Worm (Caenorhabditis elegans) whole organism, L3 larva: ENCODE measurements around the gene C26B2.7.

Source experiments
- R02D3.7 ChIP-seq: fragments of 150-350 bp; optimal IDR thresholded peaks from 2 replicates; lab custom pipeline; 2014; ENCODE audit warnings: missing biosample characterization, missing genetic modification characterization
- ama-1 ChIP-seq: fragments of 150-350 bp; optimal IDR thresholded peaks from 2 replicates; lab custom pipeline; 2018
- ceh-28 ChIP-seq: fragments of 150-350 bp; optimal IDR thresholded peaks from 2 replicates; lab custom pipeline; 2014; ENCODE audit warnings: missing biosample characterization, missing genetic modification reagents, missing genetic modification characterization
- ceh-82 ChIP-seq: fragments of 150-350 bp; optimal IDR thresholded peaks from 2 replicates; lab custom pipeline; 2014; ENCODE audit warnings: missing biosample characterization, missing genetic modification characterization
- ceh-9 ChIP-seq: sonication (generic microtip); optimal IDR thresholded peaks from 2 replicates; lab custom pipeline; 2018; ENCODE audit warnings: missing biosample characterization, missing genetic modification characterization
- daf-12 ChIP-seq: fragments of 150-350 bp; optimal IDR thresholded peaks from 2 replicates; lab custom pipeline; 2014; ENCODE audit warnings: missing biosample characterization, missing genetic modification reagents, missing genetic modification characterization
- egl-27 ChIP-seq: sonication (generic microtip); optimal IDR thresholded peaks from 4 replicates; lab custom pipeline; 2017; ENCODE audit warnings: missing biosample characterization, missing genetic modification reagents, missing genetic modification characterization
- egl-5 ChIP-seq: fragments of 150-350 bp; optimal IDR thresholded peaks from 2 replicates; lab custom pipeline; 2017; ENCODE audit warnings: missing biosample characterization, missing genetic modification reagents, missing genetic modification characterization, inconsistent platforms
- elt-2 ChIP-seq: sonication (generic microtip); optimal IDR thresholded peaks from 2 replicates; lab custom pipeline; 2016; ENCODE audit warnings: missing genetic modification reagents, mild to moderate bottlenecking, missing genetic modification characterization, missing compliant biosample characterization
- elt-3 ChIP-seq, 3 experiments: fragments of 150-350 bp in 1 of 3; sonication (generic microtip) in 2 of 3; optimal IDR thresholded peaks; 2 replicates in 2 of 3; 4 replicates in 1 of 3; lab custom pipeline; 2014 to 2017; ENCODE audit warnings: missing biosample characterization in 3 of 3, missing genetic modification characterization in 3 of 3
- eor-1 ChIP-seq, 2 experiments: fragments of 150-350 bp; optimal IDR thresholded peaks; 2 replicates each; lab custom pipeline; 2014 to 2018; ENCODE audit warnings: missing biosample characterization in 2 of 2, missing genetic modification characterization in 2 of 2
- fkh-10 ChIP-seq: sonication (generic microtip); optimal IDR thresholded peaks from 2 replicates; lab custom pipeline; 2017; ENCODE audit warnings: missing biosample characterization, missing genetic modification reagents, missing genetic modification characterization
- fkh-2 ChIP-seq: fragments of 150-350 bp; optimal IDR thresholded peaks from 2 replicates; lab custom pipeline; 2014; ENCODE audit warnings: missing biosample characterization, missing genetic modification reagents, missing genetic modification characterization
- fos-1 ChIP-seq: fragments of 150-350 bp; optimal IDR thresholded peaks from 2 replicates; lab custom pipeline; 2014; ENCODE audit warnings: missing biosample characterization, missing genetic modification characterization
- hmg-11 ChIP-seq: sonication (generic microtip); optimal IDR thresholded peaks from 2 replicates; lab custom pipeline; 2016; ENCODE audit warnings: missing genetic modification characterization, missing compliant biosample characterization
- jun-1 ChIP-seq: fragments of 150-350 bp; optimal IDR thresholded peaks from 2 replicates; lab custom pipeline; 2014; ENCODE audit warnings: missing biosample characterization, missing genetic modification reagents, missing genetic modification characterization
- lin-15B ChIP-seq: fragments of 150-350 bp; optimal IDR thresholded peaks from 2 replicates; lab custom pipeline; 2014; ENCODE audit warnings: missing biosample characterization, missing genetic modification characterization
- lin-39 ChIP-seq: fragments of 150-350 bp; optimal IDR thresholded peaks from 2 replicates; lab custom pipeline; 2018; ENCODE audit warnings: missing biosample characterization, missing genetic modification reagents, missing genetic modification characterization
- mdl-1 ChIP-seq: fragments of 150-350 bp; optimal IDR thresholded peaks from 2 replicates; lab custom pipeline; 2014; ENCODE audit warnings: missing biosample characterization, missing genetic modification characterization
- mml-1 ChIP-seq: fragments of 150-350 bp; sonication (generic microtip); optimal IDR thresholded peaks from 3 replicates; lab custom pipeline; 2014; ENCODE audit warnings: missing biosample characterization, missing genetic modification characterization
- nfya-1 ChIP-seq: sonication (generic microtip); optimal IDR thresholded peaks from 2 replicates; lab custom pipeline; 2017; ENCODE audit warnings: missing genetic modification characterization, mild to moderate bottlenecking, missing compliant biosample characterization, antibody characterized with exemption, moderate library complexity; ENCODE audit not compliant: insufficient read depth
- nhr-11 ChIP-seq: fragments of 150-350 bp; optimal IDR thresholded peaks from 2 replicates; lab custom pipeline; 2014; ENCODE audit warnings: missing biosample characterization, missing genetic modification characterization
- nhr-12 ChIP-seq: fragments of 150-350 bp; optimal IDR thresholded peaks from 2 replicates; lab custom pipeline; 2014; ENCODE audit warnings: missing biosample characterization, missing genetic modification characterization
- nhr-23 ChIP-seq: fragments of 150-350 bp; optimal IDR thresholded peaks from 2 replicates; lab custom pipeline; 2014; ENCODE audit warnings: missing biosample characterization, missing genetic modification reagents, missing genetic modification characterization
- nhr-237 ChIP-seq: fragments of 150-350 bp; optimal IDR thresholded peaks from 2 replicates; lab custom pipeline; 2014; ENCODE audit warnings: missing biosample characterization, missing genetic modification characterization
- nhr-25 ChIP-seq: sonication (generic microtip); optimal IDR thresholded peaks from 2 replicates; lab custom pipeline; 2017; ENCODE audit warnings: missing biosample characterization, missing genetic modification characterization
- nhr-28 ChIP-seq: fragments of 150-350 bp; optimal IDR thresholded peaks from 2 replicates; lab custom pipeline; 2014; ENCODE audit warnings: missing biosample characterization, missing genetic modification characterization
- nhr-43 ChIP-seq: sonication (generic microtip); optimal IDR thresholded peaks from 2 replicates; lab custom pipeline; 2016; ENCODE audit warnings: mild to moderate bottlenecking, missing genetic modification characterization, missing compliant biosample characterization; ENCODE audit not compliant: poor library complexity, severe bottlenecking
- nhr-67 ChIP-seq: fragments of 150-350 bp; optimal IDR thresholded peaks from 2 replicates; lab custom pipeline; 2014; ENCODE audit warnings: missing biosample characterization, missing genetic modification characterization
- nhr-77 ChIP-seq: fragments of 150-350 bp; optimal IDR thresholded peaks from 2 replicates; lab custom pipeline; 2014; ENCODE audit warnings: missing biosample characterization, missing genetic modification characterization
- pha-4 ChIP-seq: fragments of 150-350 bp; optimal IDR thresholded peaks from 2 replicates; lab custom pipeline; 2014; ENCODE audit warnings: missing biosample characterization, missing genetic modification reagents, missing genetic modification characterization
- skn-1 ChIP-seq: fragments of 150-350 bp; optimal IDR thresholded peaks from 2 replicates; lab custom pipeline; 2014; ENCODE audit warnings: missing biosample characterization, missing genetic modification characterization
- snpc-4 ChIP-seq: fragments of 150-350 bp; optimal IDR thresholded peaks from 2 replicates; lab custom pipeline; 2014; ENCODE audit warnings: missing biosample characterization, missing genetic modification characterization
- ztf-4 ChIP-seq: fragments of 150-350 bp; optimal IDR thresholded peaks from 2 replicates; lab custom pipeline; 2014; ENCODE audit warnings: missing biosample characterization, missing genetic modification characterization

Gene C26B2.7

DNA sequence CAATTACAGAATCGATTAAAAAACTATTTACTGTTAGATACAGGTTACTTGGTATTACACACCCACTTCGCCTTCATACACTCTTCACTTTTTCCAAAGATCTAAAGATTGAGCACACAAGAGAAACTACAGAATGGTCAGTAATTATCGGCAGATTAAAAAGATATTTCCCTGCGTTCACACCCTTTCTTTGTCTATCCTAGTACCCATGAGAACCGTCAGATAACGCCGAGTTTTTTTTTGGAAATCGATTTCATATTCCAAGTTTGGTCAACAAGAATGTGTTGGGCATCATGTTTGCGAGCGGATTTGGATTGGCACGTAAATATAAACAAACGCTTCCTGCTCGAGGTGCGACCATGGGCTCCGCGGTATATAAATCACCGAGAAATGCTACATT is 2.2 kb upstream of the C26B2.7 start, which contains the start of gene C26B2.8:
Gene C26B2.8 (plus strand): TSS at position 301 of the 400 bp plus-strand sequence.
- no peak for TF ChIP-seq lin-39 (tag; lab: Kevin White, UChicago)
- no peak for TF ChIP-seq ceh-9
- TF ChIP-seq nhr-23 (tag; lab: Kevin White, UChicago), result no peak
- TF ChIP-seq mml-1, result no peak
- no peak for TF ChIP-seq fos-1 (tag; lab: Kevin White, UChicago)
- TF ChIP-seq mdl-1, result no peak
- no peak for TF ChIP-seq eor-1 (tag; optimal IDR thresholded peaks at IDR 0.05; lab: Kevin White, UChicago)
- no peak for TF ChIP-seq jun-1 (tag; lab: Kevin White, UChicago)
- no peak for TF ChIP-seq egl-27
- no peak for TF ChIP-seq nhr-28 (tag; lab: Kevin White, UChicago)
- TF ChIP-seq nhr-43 (tag; lab: Kevin White, UChicago), result no peak
- TF ChIP-seq skn-1 (tag; lab: Kevin White, UChicago), result no peak
- TF ChIP-seq nhr-11, result no peak
- TF ChIP-seq ztf-4 (tag; lab: Kevin White, UChicago), result no peak
- no peak for TF ChIP-seq nhr-77 (tag; lab: Kevin White, UChicago)
- no peak for TF ChIP-seq elt-3 (tag; optimal IDR thresholded peaks at IDR 0.05; lab: Kevin White, UChicago)
- no peak for TF ChIP-seq nhr-25 (tag; lab: Kevin White, UChicago)
- TF ChIP-seq pha-4 (tag; lab: Kevin White, UChicago), result no peak

DNA sequence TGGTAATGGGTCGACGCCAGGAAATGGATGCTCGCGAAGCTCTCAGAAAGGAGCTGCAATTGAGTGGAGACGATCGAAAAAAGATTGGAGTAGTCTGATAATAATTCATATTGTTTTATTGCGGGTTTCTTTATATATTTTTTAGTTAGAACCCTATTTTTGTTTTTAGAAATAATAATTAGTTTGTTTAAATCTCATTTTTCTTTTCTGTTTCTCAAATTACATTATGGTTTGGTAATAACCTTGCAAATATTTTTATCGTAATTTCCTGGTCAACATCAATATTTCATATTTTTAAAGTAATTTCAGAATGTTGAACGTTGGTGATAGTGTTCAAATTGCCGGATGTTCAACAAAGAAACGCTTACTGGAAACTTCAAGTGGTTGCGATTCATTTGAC is 620 bp downstream of the C26B2.7 start, which contains the start of gene elpc-4:
Gene elpc-4 (plus strand): TSS at position 301 of the 400 bp plus-strand sequence.
- no peak for TF ChIP-seq ceh-82 (tag; lab: Kevin White, UChicago)
- no peak for TF ChIP-seq nhr-77 (tag; lab: Kevin White, UChicago)
- no peak for TF ChIP-seq daf-12 (tag; lab: Kevin White, UChicago)
- TF ChIP-seq ztf-4 (tag; lab: Kevin White, UChicago), result no peak
- no peak for TF ChIP-seq fos-1 (tag; lab: Kevin White, UChicago)
- TF ChIP-seq eor-1 (tag; optimal IDR thresholded peaks at IDR 0.05; lab: Kevin White, UChicago), result no peak
- no peak for TF ChIP-seq nhr-237 (tag; lab: Kevin White, UChicago)
- TF ChIP-seq elt-2 (tag; lab: Kevin White, UChicago), result no peak
- no peak for TF ChIP-seq elt-3 (tag; optimal IDR thresholded peaks at IDR 0.05; lab: Kevin White, UChicago)
- TF ChIP-seq egl-5 (tag; lab: Kevin White, UChicago), result no peak
- TF ChIP-seq snpc-4 (tag; lab: Kevin White, UChicago), result no peak
- TF ChIP-seq R02D3.7 (tag; lab: Kevin White, UChicago), result no peak
- TF ChIP-seq nhr-12 (tag; lab: Kevin White, UChicago), result no peak
- no peak for TF ChIP-seq fkh-2 (tag; lab: Kevin White, UChicago)

DNA sequence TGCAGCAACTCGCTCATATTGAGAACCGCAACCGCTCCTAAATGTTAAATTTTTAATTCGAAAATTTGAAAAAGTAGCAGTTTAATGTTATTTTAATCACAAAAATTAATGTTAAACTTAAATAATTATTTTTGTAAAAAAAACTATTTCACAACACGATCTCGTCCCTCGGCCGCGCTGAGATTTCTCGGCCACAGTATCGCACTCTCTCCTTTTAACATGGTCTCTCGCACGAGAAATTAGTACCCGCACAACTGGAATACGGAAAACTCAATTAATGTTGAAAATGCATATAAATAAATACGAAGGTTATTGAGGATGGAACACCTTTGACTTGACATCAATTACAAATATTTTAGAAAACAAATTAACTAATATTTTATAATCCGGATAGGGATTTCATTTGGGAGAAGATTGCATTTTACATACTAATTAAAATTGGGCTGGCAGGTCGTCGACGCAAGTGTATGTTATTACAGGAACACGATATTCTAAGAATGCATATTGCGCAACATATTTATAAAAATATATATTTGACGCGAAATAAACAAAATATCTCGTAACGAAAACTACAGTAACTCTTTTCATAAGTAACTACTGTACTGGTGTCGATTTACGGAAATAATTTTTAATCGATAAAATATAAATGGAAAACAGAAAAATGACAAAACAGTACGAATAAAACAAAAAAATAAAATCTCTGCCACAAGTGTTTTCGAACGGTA is 3.9 kb downstream of the C26B2.7 start, which contains the start of gene dnc-4:
Gene dnc-4 (minus strand): TSS at position 37 of the 725 bp plus-strand sequence.
- no peak for TF ChIP-seq snpc-4 (tag; lab: Kevin White, UChicago)
- TF ChIP-seq nhr-23 (tag; lab: Kevin White, UChicago), result peak; percentile 12
- TF ChIP-seq pha-4 (tag; lab: Kevin White, UChicago), result peak; percentile 29
- TF ChIP-seq ceh-28 (tag; lab: Kevin White, UChicago), result no peak
- peak; percentile 29 for TF ChIP-seq nfya-1 (tag; lab: Kevin White, UChicago)
- peak; percentile 19 for TF ChIP-seq lin-39 (tag; lab: Kevin White, UChicago)
- TF ChIP-seq nhr-28 (tag; lab: Kevin White, UChicago), result no peak
- peak; percentile 45 for TF ChIP-seq lin-15B (tag; lab: Kevin White, UChicago)
- TF ChIP-seq R02D3.7 (tag; lab: Kevin White, UChicago), result no peak
- no peak for TF ChIP-seq ceh-9
- TF ChIP-seq hmg-11 (tag; lab: Kevin White, UChicago), result peak; percentile 61
- TF ChIP-seq daf-12 (tag; lab: Kevin White, UChicago), result no peak

DNA sequence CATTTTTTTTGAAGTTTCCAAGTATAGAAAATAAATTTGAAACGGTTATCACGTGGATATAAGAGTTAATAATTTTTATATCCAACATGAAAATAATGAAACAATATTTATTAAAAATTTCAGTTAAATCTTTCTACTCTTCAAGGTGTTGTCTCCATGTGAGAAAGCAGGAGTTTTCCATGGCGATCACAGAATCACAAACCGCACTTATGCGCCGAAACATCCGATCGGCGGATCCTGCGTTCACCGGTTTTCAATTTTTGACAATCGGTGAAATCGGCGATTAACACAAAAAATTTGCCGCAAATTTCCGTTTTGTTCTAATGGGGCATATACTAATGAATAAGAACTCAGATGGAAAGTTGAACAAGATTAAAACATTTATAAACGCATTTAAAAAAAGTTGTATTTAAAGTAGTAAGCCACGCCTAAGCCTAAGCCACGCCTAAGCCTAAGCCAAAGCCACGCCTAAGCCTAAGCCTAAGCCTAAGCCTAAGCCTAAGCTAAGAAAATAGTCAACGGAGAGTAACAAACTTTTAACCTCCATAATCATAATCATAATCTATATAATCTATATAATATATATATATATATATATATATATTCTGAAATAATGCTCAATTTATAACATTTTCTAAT is 6.1 kb downstream of the C26B2.7 start, which contains the start of gene C26B2.2:
Gene C26B2.2 (minus strand): TSS at position 88 of the 639 bp plus-strand sequence.
- TF ChIP-seq R02D3.7 (tag; lab: Kevin White, UChicago) (no peak), nfya-1 (tag; lab: Kevin White, UChicago) (no peak), egl-27 (no peak), mml-1 (no peak), nhr-237 (tag; lab: Kevin White, UChicago) (no peak), fkh-10 (GFP tag; lab: Kevin White, UChicago) (no peak), ama-1 (lab: Kevin White, UChicago) (no peak), nhr-67 (tag; lab: Kevin White, UChicago) (no peak), pha-4 (tag; lab: Kevin White, UChicago) (no peak), skn-1 (tag; lab: Kevin White, UChicago) (no peak)
